Fruit fly (Drosophila melanogaster): ENCODE measurements around the gene PolZ2.

Gene PolZ2

dm6 chr3R:5588573-5588972 lies at the start of gene PolZ2:
Gene PolZ2 (plus strand): TSS chr3R:5588873.
- TF ChIP-seq wek (GFP tag; optimal IDR thresholded peaks at IDR 0.05) (peak; percentile 28), CG14710 (tag; optimal IDR thresholded peaks at IDR 0.05) (peak; percentile 24), Dp (GFP tag; optimal IDR thresholded peaks at IDR 0.05) (peak; percentile 10), Scr (GFP tag; IDR thresholded peaks at IDR 0.05; ENCODE audit: partially characterized antibody) (peak; percentile 36; the same call in 1 of the 2 replicates), CG30020 (tag; optimal IDR thresholded peaks at IDR 0.05) (peak; percentile 25), Meics (GFP tag; optimal IDR thresholded peaks at IDR 0.05) (no peak), CG15514 (GFP tag; optimal IDR thresholded peaks at IDR 0.05) (no peak), CG17802 (tag; optimal IDR thresholded peaks at IDR 0.05) (peak; percentile 40)

- TF ChIP-seq CG34422 (GFP tag; IDR thresholded peaks at IDR 0.05) (peak; percentile 87), emc (GFP tag; optimal IDR thresholded peaks at IDR 0.05) (peak; percentile 47), MTF-1 (GFP tag; optimal IDR thresholded peaks at IDR 0.05; ENCODE audit: borderline replicate concordance) (peak; percentile 53), trh (GFP tag; optimal IDR thresholded peaks at IDR 0.05) (peak; percentile 41), CG12769 (tag; optimal IDR thresholded peaks at IDR 0.05) (peak; percentile 42), CG15601 (tag; optimal IDR thresholded peaks at IDR 0.05) (no peak), aop (GFP tag; IDR thresholded peaks at IDR 0.05) (peak; percentile 46; the same call in 1 of the 2 replicates), sens-2 (GFP tag; IDR thresholded peaks at IDR 0.05) (no peak), CG2129 (GFP tag; IDR thresholded peaks at IDR 0.05; ENCODE audit: partially characterized antibody) (peak; percentile 82), CG1024 (GFP tag; IDR thresholded peaks at IDR 0.05) (no peak; the same call in 1 of the 2 replicates), bbx (GFP tag; IDR thresholded peaks at IDR 0.05; ENCODE audit: partially characterized antibody) (peak; percentile 98), grau (tag; optimal IDR thresholded peaks at IDR 0.05) (no peak), Sin3A (optimal IDR thresholded peaks at IDR 0.05) (peak; percentile 57), HmgD (GFP tag; optimal IDR thresholded peaks at IDR 0.05) (peak; percentile 78), cato (GFP tag; optimal IDR thresholded peaks at IDR 0.05; ENCODE audit: borderline replicate concordance) (no peak), Ravus (GFP tag; IDR thresholded peaks at IDR 0.05) (no peak; the same call in 1 of the 2 replicates), CG7786 (GFP tag; optimal IDR thresholded peaks at IDR 0.05) (peak; percentile 58), Ptx1 (GFP tag; IDR thresholded peaks at IDR 0.05) (peak; percentile 52; the same call in 1 of the 2 replicates), dmrt99B (tag; optimal IDR thresholded peaks at IDR 0.05) (no peak), HLH3B (GFP tag; IDR thresholded peaks at IDR 0.05) (peak; percentile 55; the same call in 1 of the 2 replicates), CG11723 (GFP tag; optimal IDR thresholded peaks at IDR 0.05) (no peak), br (optimal IDR thresholded peaks at IDR 0.05) (no peak), PHDP (tag; optimal IDR thresholded peaks at IDR 0.05) (no peak), nerfin-2 (GFP tag; IDR thresholded peaks at IDR 0.05; ENCODE audit: partially characterized antibody) (peak; percentile 79), CG14710 (tag; optimal IDR thresholded peaks at IDR 0.05) (peak; percentile 82), CG7963 (GFP tag; IDR thresholded peaks at IDR 0.05; ENCODE audit: partially characterized antibody) (peak; percentile 89), ci (GFP tag; IDR thresholded peaks at IDR 0.05) (peak; percentile 66), CG17186 (GFP tag; optimal IDR thresholded peaks at IDR 0.05) (peak; percentile 15), al (GFP tag; IDR thresholded peaks at IDR 0.05) (peak; percentile 42; the same call in 1 of the 2 replicates), CG12391 (tag; optimal IDR thresholded peaks at IDR 0.05) (no peak), Dad (GFP tag; optimal IDR thresholded peaks at IDR 0.05) (peak; percentile 36), so (GFP tag; IDR thresholded peaks at IDR 0.05) (peak; percentile 61; the same call in 2 of the 3 replicates), phol (tag; optimal IDR thresholded peaks at IDR 0.05) (peak; percentile 65), CG9797 (GFP tag; optimal IDR thresholded peaks at IDR 0.05) (peak; percentile 37), CG10462 (GFP tag; optimal IDR thresholded peaks at IDR 0.05) (peak; percentile 15), insv (GFP tag; optimal IDR thresholded peaks at IDR 0.05) (peak in 1 of 2 experiments; percentile 42), hbn (GFP tag; IDR thresholded peaks at IDR 0.05; ENCODE audit: partially characterized antibody) (peak; percentile 80), Fer2 (tag; optimal IDR thresholded peaks at IDR 0.05) (peak; percentile 27), pb (GFP tag; optimal IDR thresholded peaks at IDR 0.05) (peak; percentile 56), CG6689 (GFP tag; IDR thresholded peaks at IDR 0.05) (no peak), CG13424 (tag; optimal IDR thresholded peaks at IDR 0.05) (peak; percentile 61)
Measured at dm6 chr3R:5547464-5547943, 41.2 kb upstream of the PolZ2 start, which contains the start of gene CG2519. Gene CG2519 (minus strand): TSS chr3R:5547775.

All from whole organism, embryonic.